Worm (Caenorhabditis elegans) whole organism, late embryonic: ENCODE measurements around the gene Y26E6A.2.

ENCODE experiments used
- C38D4.7 ChIP-seq: fragments of 200-800 bp; sonication (Bioruptor generic); optimal IDR thresholded peaks from 2 replicates; lab custom pipeline; 2018; ENCODE audit warnings: mild to moderate bottlenecking, missing genetic modification characterization, moderate library complexity, missing compliant biosample characterization
- F13H6.1 ChIP-seq: sonication (generic microtip); optimal IDR thresholded peaks from 2 replicates; lab custom pipeline; 2016; ENCODE audit warnings: missing genetic modification characterization, missing compliant biosample characterization
- K09A11.1 ChIP-seq: sonication (generic microtip); optimal IDR thresholded peaks from 2 replicates; lab custom pipeline; 2017; ENCODE audit warnings: antibody characterized with exemption, mild to moderate bottlenecking, missing genetic modification characterization, missing compliant biosample characterization; ENCODE audit not compliant: insufficient read depth
- Y22D7AL.16 ChIP-seq: sonication (generic microtip); optimal IDR thresholded peaks from 2 replicates; lab custom pipeline; 2016; ENCODE audit warnings: missing genetic modification characterization, missing compliant biosample characterization
- ahr-1 ChIP-seq: sonication (generic microtip); optimal IDR thresholded peaks from 2 replicates; lab custom pipeline; 2016; ENCODE audit warnings: missing genetic modification characterization, missing compliant biosample characterization
- ama-1 ChIP-seq: fragments of 150-350 bp; optimal IDR thresholded peaks from 2 replicates; lab custom pipeline; 2014
- ceh-14 ChIP-seq: sonication (generic microtip); optimal IDR thresholded peaks from 2 replicates; lab custom pipeline; 2016; ENCODE audit warnings: missing genotype, missing genetic modification characterization, missing compliant biosample characterization
- ceh-18 ChIP-seq: sonication (generic microtip); optimal IDR thresholded peaks from 2 replicates; lab custom pipeline; 2016; ENCODE audit warnings: missing genetic modification characterization, missing compliant biosample characterization
- ceh-2 ChIP-seq: sonication (generic microtip); optimal IDR thresholded peaks from 2 replicates; lab custom pipeline; 2016; ENCODE audit warnings: missing genotype, missing genetic modification characterization, missing compliant biosample characterization
- ceh-22 ChIP-seq: sonication (generic microtip); optimal IDR thresholded peaks from 2 replicates; lab custom pipeline; 2017; ENCODE audit warnings: missing biosample characterization, missing genetic modification characterization
- ceh-30 ChIP-seq: fragments of 150-350 bp; optimal IDR thresholded peaks from 2 replicates; lab custom pipeline; 2014; ENCODE audit warnings: missing biosample characterization, missing genetic modification characterization
- ceh-31 ChIP-seq: sonication (generic microtip); optimal IDR thresholded peaks from 2 replicates; lab custom pipeline; 2016; ENCODE audit warnings: missing genetic modification characterization, missing compliant biosample characterization
- ceh-34 ChIP-seq: sonication (generic microtip); optimal IDR thresholded peaks from 2 replicates; lab custom pipeline; 2016; ENCODE audit warnings: mild to moderate bottlenecking, missing genetic modification characterization, missing compliant biosample characterization
- ceh-45 ChIP-seq: fragments of 200-800 bp; sonication (Bioruptor generic); IDR thresholded peaks from 2 replicates; pipeline ENCODE4 v1.3.6; 2022; ENCODE audit warnings: missing genetic modification reagents, missing genetic modification characterization, missing compliant biosample characterization
- ceh-6 ChIP-seq: fragments of 200-800 bp; sonication (Bioruptor generic); optimal IDR thresholded peaks from 2 replicates; lab custom pipeline; 2018; ENCODE audit warnings: mild to moderate bottlenecking, missing genetic modification characterization, missing compliant biosample characterization
- ceh-9 ChIP-seq: sonication (generic microtip); optimal IDR thresholded peaks from 2 replicates; lab custom pipeline; 2016; ENCODE audit warnings: mild to moderate bottlenecking, missing genetic modification characterization, inconsistent platforms, missing compliant biosample characterization
- che-1 ChIP-seq: sonication (generic microtip); optimal IDR thresholded peaks from 2 replicates; lab custom pipeline; 2016; ENCODE audit warnings: mild to moderate bottlenecking, missing genetic modification characterization, missing compliant biosample characterization
- dmd-4 ChIP-seq: sonication (generic microtip); optimal IDR thresholded peaks from 2 replicates; lab custom pipeline; 2016; ENCODE audit warnings: borderline replicate concordance, missing genetic modification characterization, missing compliant biosample characterization
- elt-2 ChIP-seq: sonication (generic microtip); optimal IDR thresholded peaks from 2 replicates; lab custom pipeline; 2016; ENCODE audit warnings: missing genetic modification reagents, missing genetic modification characterization, missing compliant biosample characterization
- elt-4 ChIP-seq: sonication (generic microtip); optimal IDR thresholded peaks from 2 replicates; lab custom pipeline; 2016; ENCODE audit warnings: missing genetic modification characterization, missing compliant biosample characterization
- ets-4 ChIP-seq: sonication (generic microtip); optimal IDR thresholded peaks from 2 replicates; lab custom pipeline; 2016; ENCODE audit warnings: missing genetic modification characterization, missing compliant biosample characterization
- fkh-6 ChIP-seq: sonication (generic microtip); optimal IDR thresholded peaks from 2 replicates; lab custom pipeline; 2016; ENCODE audit warnings: missing genetic modification characterization, missing compliant biosample characterization
- gmeb-2 ChIP-seq: sonication (generic microtip); optimal IDR thresholded peaks from 2 replicates; lab custom pipeline; 2016; ENCODE audit warnings: missing genetic modification characterization, inconsistent platforms, missing compliant biosample characterization
- hlh-15 ChIP-seq: sonication (generic microtip); optimal IDR thresholded peaks from 2 replicates; lab custom pipeline; 2016; ENCODE audit warnings: missing genetic modification characterization, missing compliant biosample characterization
- hlh-30 ChIP-seq: sonication (generic microtip); optimal IDR thresholded peaks from 2 replicates; lab custom pipeline; 2017; ENCODE audit warnings: antibody characterized with exemption, missing genetic modification characterization, missing compliant biosample characterization; ENCODE audit not compliant: insufficient read depth
- lim-6 ChIP-seq: sonication (generic microtip); optimal IDR thresholded peaks from 2 replicates; lab custom pipeline; 2016; ENCODE audit warnings: missing genetic modification characterization, missing compliant biosample characterization
- lin-11 ChIP-seq: fragments of 200-800 bp; sonication (Bioruptor generic); optimal IDR thresholded peaks from 2 replicates; lab custom pipeline; 2018; ENCODE audit warnings: mild to moderate bottlenecking, missing genetic modification characterization, missing compliant biosample characterization
- mec-3 ChIP-seq: sonication (generic microtip); optimal IDR thresholded peaks from 2 replicates; lab custom pipeline; 2016; ENCODE audit warnings: borderline replicate concordance, missing genetic modification characterization, missing compliant biosample characterization
- nhr-232 ChIP-seq: sonication (generic microtip); optimal IDR thresholded peaks from 2 replicates; lab custom pipeline; 2016; ENCODE audit warnings: missing genetic modification characterization, missing compliant biosample characterization
- npax-4 ChIP-seq: sonication (generic microtip); optimal IDR thresholded peaks from 2 replicates; lab custom pipeline; 2016; ENCODE audit warnings: missing genetic modification characterization, missing compliant biosample characterization
- pag-3 ChIP-seq: sonication (generic microtip); optimal IDR thresholded peaks from 2 replicates; lab custom pipeline; 2016; ENCODE audit warnings: missing compliant biosample characterization, missing genetic modification characterization, borderline replicate concordance
- pax-1 ChIP-seq: fragments of 150-350 bp; optimal IDR thresholded peaks from 2 replicates; lab custom pipeline; 2014; ENCODE audit warnings: missing biosample characterization, missing genetic modification characterization
- pha-4 ChIP-seq: fragments of 150-350 bp; optimal IDR thresholded peaks from 2 replicates; lab custom pipeline; 2018; ENCODE audit warnings: missing biosample characterization, missing genetic modification reagents, missing genetic modification characterization
- pqm-1 ChIP-seq: sonication (generic microtip); optimal IDR thresholded peaks from 2 replicates; lab custom pipeline; 2016; ENCODE audit warnings: missing genetic modification characterization, missing compliant biosample characterization
- pros-1 ChIP-seq: fragments of 150-350 bp; optimal IDR thresholded peaks from 2 replicates; lab custom pipeline; 2014; ENCODE audit warnings: missing biosample characterization, missing genetic modification reagents, missing genetic modification characterization
- rnt-1 ChIP-seq: sonication (generic microtip); optimal IDR thresholded peaks from 2 replicates; lab custom pipeline; 2016; ENCODE audit warnings: missing genetic modification characterization, missing compliant biosample characterization
- sdc-2 ChIP-seq: sonication (generic microtip); optimal IDR thresholded peaks from 2 replicates; lab custom pipeline; 2016; ENCODE audit warnings: missing genotype, missing genetic modification characterization, missing compliant biosample characterization
- sox-2 ChIP-seq: fragments of 200-800 bp; sonication (Bioruptor generic); IDR thresholded peaks from 2 replicates; pipeline ENCODE4 v1.3.6; 2022; ENCODE audit warnings: missing genetic modification reagents, missing genetic modification characterization, missing compliant biosample characterization
- sox-4 ChIP-seq: sonication (generic microtip); optimal IDR thresholded peaks from 2 replicates; lab custom pipeline; 2017; ENCODE audit warnings: mild to moderate bottlenecking, missing genetic modification characterization, inconsistent platforms, missing compliant biosample characterization
- syd-9 ChIP-seq: sonication (generic microtip); optimal IDR thresholded peaks from 2 replicates; lab custom pipeline; 2016; ENCODE audit warnings: mild to moderate bottlenecking, missing genetic modification characterization, moderate library complexity, missing compliant biosample characterization
- tbx-2 ChIP-seq: sonication (generic microtip); optimal IDR thresholded peaks from 2 replicates; lab custom pipeline; 2016; ENCODE audit warnings: missing genetic modification characterization, missing compliant biosample characterization
- tbx-7 ChIP-seq: sonication (generic microtip); optimal IDR thresholded peaks from 2 replicates; lab custom pipeline; 2016; ENCODE audit warnings: missing genotype, missing genetic modification characterization, missing compliant biosample characterization
- unc-3 ChIP-seq, 2 experiments: fragments of 200-800 bp in 1 of 2; sonication (Bioruptor generic) in 1 of 2; sonication (generic microtip) in 1 of 2; conservative IDR thresholded peaks in 1 of 2; optimal IDR thresholded peaks in 1 of 2; 2 replicates each; pipeline versions ENCODE4 v1.3.6 to Lab custom; 2016 to 2022; ENCODE audit warnings: missing compliant biosample characterization in 2 of 2, missing genetic modification characterization in 2 of 2, missing genetic modification reagents in 1 of 2
- unc-42 ChIP-seq: sonication (generic microtip); optimal IDR thresholded peaks from 2 replicates; lab custom pipeline; 2016; ENCODE audit warnings: missing genotype, missing genetic modification characterization, missing compliant biosample characterization
- unc-55 ChIP-seq: sonication (generic microtip); optimal IDR thresholded peaks from 2 replicates; lab custom pipeline; 2017; ENCODE audit warnings: missing biosample characterization, missing genetic modification reagents, missing genetic modification characterization
- unc-86 ChIP-seq: sonication (generic microtip); optimal IDR thresholded peaks from 2 replicates; lab custom pipeline; 2016; ENCODE audit warnings: missing genetic modification characterization, missing compliant biosample characterization
- zip-5 ChIP-seq: sonication (generic microtip); optimal IDR thresholded peaks from 2 replicates; lab custom pipeline; 2016; ENCODE audit warnings: missing genetic modification characterization, missing compliant biosample characterization
- ztf-16 ChIP-seq: sonication (generic microtip); optimal IDR thresholded peaks from 2 replicates; lab custom pipeline; 2017; ENCODE audit warnings: missing genetic modification characterization, missing compliant biosample characterization

The Y26E6A.2 gene

ce11 chrX:13945524-13945923 lies 31.3 kb upstream of the Y26E6A.2 start (continued):
- TF ChIP-seq ceh-14 (peak; percentile 79), ceh-30 (tag; lab: Kevin White, UChicago) (no peak), sox-2 (no peak), sox-4 (tag; lab: Kevin White, UChicago) (peak; percentile 2), npax-4 (no peak), ceh-31 (tag; lab: Kevin White, UChicago) (peak; percentile 68), ceh-2 (tag; lab: Kevin White, UChicago) (no peak), pros-1 (tag; lab: Kevin White, UChicago) (no peak), nhr-232 (tag; lab: Kevin White, UChicago) (no peak), ets-4 (peak; percentile 4), rnt-1 (peak; percentile 76), elt-4 (tag; lab: Kevin White, UChicago) (no peak), K09A11.1 (tag; lab: Kevin White, UChicago) (no peak), ceh-22 (tag; lab: Kevin White, UChicago) (no peak), ceh-34 (tag; lab: Kevin White, UChicago) (peak; percentile 31), ceh-18 (peak; percentile 61), ama-1 (lab: Kevin White, UChicago) (no peak), unc-55 (GFP tag; lab: Kevin White, UChicago) (no peak), F13H6.1 (tag; lab: Kevin White, UChicago) (peak; percentile 43), ztf-16 (no peak), pax-1 (tag; lab: Kevin White, UChicago) (no peak), pag-3 (tag; lab: Kevin White, UChicago) (no peak), tbx-2 (tag; lab: Kevin White, UChicago) (peak; percentile 72), Y22D7AL.16 (no peak), hlh-15 (tag; lab: Kevin White, UChicago) (no peak), che-1 (tag; lab: Kevin White, UChicago) (no peak), ceh-6 (peak; percentile 48), pha-4 (no peak)

ce11 chrX:13945090-13945489 lies 30.9 kb upstream of the Y26E6A.2 start:
- no peak for TF ChIP-seq elt-4 (tag; lab: Kevin White, UChicago)
- TF ChIP-seq dmd-4 (tag; lab: Kevin White, UChicago) = no peak
- TF ChIP-seq unc-3 (GFP tag; conservative IDR thresholded peaks at IDR 0.05; lab: Robert Waterston, UW) = no peak
- no peak for TF ChIP-seq unc-3 (tag; optimal IDR thresholded peaks at IDR 0.05; lab: Kevin White, UChicago)
- TF ChIP-seq mec-3 (tag; lab: Kevin White, UChicago) = no peak

ce11 chrX:13944184-13944583 lies 30.0 kb upstream of the Y26E6A.2 start:
- no peak for TF ChIP-seq K09A11.1 (tag; lab: Kevin White, UChicago)
- no peak for TF ChIP-seq sdc-2 (tag; lab: Kevin White, UChicago)
- no peak for TF ChIP-seq ceh-45
- no peak for TF ChIP-seq rnt-1
- no peak; the same call in 1 of the 2 replicates for TF ChIP-seq sox-2
- TF ChIP-seq tbx-2 (tag; lab: Kevin White, UChicago) = no peak
- peak; percentile 64 for TF ChIP-seq ceh-31 (tag; lab: Kevin White, UChicago)
- TF ChIP-seq lin-11 (tag; lab: Kevin White, UChicago) = no peak
- no peak for TF ChIP-seq ahr-1
- TF ChIP-seq pha-4 = no peak
- no peak for TF ChIP-seq elt-2
- TF ChIP-seq hlh-30 (tag; lab: Kevin White, UChicago) = no peak
- peak; percentile 96 for TF ChIP-seq unc-42 (tag; lab: Kevin White, UChicago)

- TF ChIP-seq tbx-7 (tag; lab: Kevin White, UChicago) (no peak), ceh-34 (tag; lab: Kevin White, UChicago) (no peak), pqm-1 (tag; lab: Kevin White, UChicago) (no peak), gmeb-2 (tag; lab: Kevin White, UChicago) (no peak), ets-4 (no peak), C38D4.7 (GFP tag; lab: Kevin White, UChicago) (no peak), lim-6 (tag; lab: Kevin White, UChicago) (no peak), fkh-6 (tag; lab: Kevin White, UChicago) (no peak), ceh-9 (tag; lab: Kevin White, UChicago) (no peak), syd-9 (tag; lab: Kevin White, UChicago) (no peak), ceh-2 (tag; lab: Kevin White, UChicago) (no peak), unc-42 (tag; lab: Kevin White, UChicago) (no peak), zip-5 (tag; lab: Kevin White, UChicago) (no peak), unc-86 (no peak)
Observed at ce11 chrX:13941865-13942264, 27.7 kb upstream of the Y26E6A.2 start.
